ENCODE assay signal across 1 fruit fly cellular context in genomic region chr3L:27279041-27279671, dm6.
A peak's percentile ranks its signal among the peaks of the same experiment; 100 is the strongest.
TF ChIP-seq lines count a peak whose summit lies in the region.

Gene Dbp80, plus strand, starts transcription at chr3L:27279316.

TF ChIP-seq in whole organism, embryonic, 481 proteins besides CTCF, POLR2A, EP300 and RAD21 (continued from another document and continues in another):
- TF ChIP-seq Mrtf (GFP tag; IDR thresholded peaks at IDR 0.05; lab: Robert Waterston, UW) (no peak), hth (optimal IDR thresholded peaks at IDR 0.05; lab: Kevin White, UChicago) (no peak), CG6683 (GFP tag; optimal IDR thresholded peaks at IDR 0.05; lab: Kevin White, UChicago) (no peak), Stat92E (GFP tag; optimal IDR thresholded peaks at IDR 0.05; lab: Kevin White, UChicago) (no peak), CG34376 (GFP tag; optimal IDR thresholded peaks at IDR 0.05; lab: Kevin White, UChicago) (no peak), D (optimal IDR thresholded peaks at IDR 0.05; lab: Kevin White, UChicago) (no peak), D (GFP tag; optimal IDR thresholded peaks at IDR 0.05; lab: Kevin White, UChicago) (no peak), MBD-R2 (GFP tag; IDR thresholded peaks at IDR 0.05; lab: Robert Waterston, UW) (peak; percentile 64; the same call in 1 of the 2 replicates), CG12942 (GFP tag; optimal IDR thresholded peaks at IDR 0.05; lab: Kevin White, UChicago) (no peak), cwo (GFP tag; optimal IDR thresholded peaks at IDR 0.05; lab: Kevin White, UChicago) (no peak), Dad (GFP tag; optimal IDR thresholded peaks at IDR 0.05; lab: Kevin White, UChicago) (no peak), CG43689 (GFP tag; IDR thresholded peaks at IDR 0.05; lab: Robert Waterston, UW) (no peak), Ets65A (GFP tag; lab: Kevin White, UChicago) (peak; percentile 24), CG9932 (GFP tag; IDR thresholded peaks at IDR 0.05; lab: Robert Waterston, UW) (no peak), scrt (GFP tag; optimal IDR thresholded peaks at IDR 0.05; lab: Kevin White, UChicago) (no peak), croc (GFP tag; conservative IDR thresholded peaks at IDR 0.05; lab: Robert Waterston, UW) (no peak), CG31388 (GFP tag; optimal IDR thresholded peaks at IDR 0.05; lab: Kevin White, UChicago) (no peak), CG12299 (tag; optimal IDR thresholded peaks at IDR 0.05; lab: Kevin White, UChicago) (no peak), CG8765 (GFP tag; IDR thresholded peaks at IDR 0.05; lab: Robert Waterston, UW) (no peak), knrl (GFP tag; IDR thresholded peaks at IDR 0.05; lab: Robert Waterston, UW; ENCODE audit: partially characterized antibody) (no peak), seq (GFP tag; IDR thresholded peaks at IDR 0.05; lab: Robert Waterston, UW) (no peak), CG2678 (tag; optimal IDR thresholded peaks at IDR 0.05; lab: Kevin White, UChicago) (no peak), tll (GFP tag; optimal IDR thresholded peaks at IDR 0.05; lab: Kevin White, UChicago) (no peak), twi (tag; optimal IDR thresholded peaks at IDR 0.05; lab: Kevin White, UChicago) (no peak), CG4617 (GFP tag; optimal IDR thresholded peaks at IDR 0.05; lab: Kevin White, UChicago; ENCODE audit: borderline replicate concordance) (peak; percentile 65), CG31365 (tag; optimal IDR thresholded peaks at IDR 0.05; lab: Kevin White, UChicago) (no peak), E2f1 (GFP tag; IDR thresholded peaks at IDR 0.05; lab: Robert Waterston, UW) (no peak), CG17802 (tag; optimal IDR thresholded peaks at IDR 0.05; lab: Kevin White, UChicago) (peak; percentile 98), ara (GFP tag; IDR thresholded peaks at IDR 0.05; lab: Robert Waterston, UW) (no peak), al (GFP tag; IDR thresholded peaks at IDR 0.05; lab: Robert Waterston, UW) (no peak), CG8089 (GFP tag; optimal IDR thresholded peaks at IDR 0.05; lab: Kevin White, UChicago) (peak; percentile 65), chm (GFP tag; IDR thresholded peaks at IDR 0.05; lab: Robert Waterston, UW) (no peak), CG18011 (GFP tag; optimal IDR thresholded peaks at IDR 0.05; lab: Kevin White, UChicago) (no peak), Oaz (GFP tag; IDR thresholded peaks at IDR 0.05; lab: Robert Waterston, UW) (no peak), CG16815 (GFP tag; optimal IDR thresholded peaks at IDR 0.05; lab: Kevin White, UChicago) (peak; percentile 0), CG15011 (GFP tag; optimal IDR thresholded peaks at IDR 0.05; lab: Kevin White, UChicago) (no peak), BEAF-32 (GFP tag; optimal IDR thresholded peaks at IDR 0.05; lab: Kevin White, UChicago) (peak; percentile 22), TFAM (GFP tag; optimal IDR thresholded peaks at IDR 0.05; lab: Kevin White, UChicago) (no peak), CG2202 (tag; optimal IDR thresholded peaks at IDR 0.05; lab: Kevin White, UChicago) (no peak), stwl (tag; optimal IDR thresholded peaks at IDR 0.05; lab: Kevin White, UChicago) (no peak), sim (GFP tag; IDR thresholded peaks at IDR 0.05; lab: Robert Waterston, UW) (no peak), CG10267 (tag; optimal IDR thresholded peaks at IDR 0.05; lab: Kevin White, UChicago) (peak; percentile 2), dan (GFP tag; IDR thresholded peaks at IDR 0.05; lab: Robert Waterston, UW) (no peak), CG1647 (GFP tag; optimal IDR thresholded peaks at IDR 0.05; lab: Kevin White, UChicago) (no peak), hbn (GFP tag; IDR thresholded peaks at IDR 0.05; lab: Robert Waterston, UW; ENCODE audit: partially characterized antibody) (no peak), jumu (GFP tag; optimal IDR thresholded peaks at IDR 0.05; lab: Kevin White, UChicago) (no peak), tgo (GFP tag; IDR thresholded peaks at IDR 0.05; lab: Robert Waterston, UW) (no peak), CG9609 (GFP tag; optimal IDR thresholded peaks at IDR 0.05; lab: Kevin White, UChicago) (no peak), Xrp1 (GFP tag; IDR thresholded peaks at IDR 0.05; lab: Robert Waterston, UW) (no peak), CG12659 (GFP tag; optimal IDR thresholded peaks at IDR 0.05; lab: Kevin White, UChicago) (peak; percentile 44), CrebB (tag; optimal IDR thresholded peaks at IDR 0.05; lab: Kevin White, UChicago) (no peak), CG14965 (GFP tag; optimal IDR thresholded peaks at IDR 0.05; lab: Kevin White, UChicago; ENCODE audit: borderline replicate concordance) (no peak), CG33213 (GFP tag; optimal IDR thresholded peaks at IDR 0.05; lab: Kevin White, UChicago) (peak; percentile 85), CG1024 (GFP tag; IDR thresholded peaks at IDR 0.05; lab: Robert Waterston, UW) (peak; percentile 100), fd64A (GFP tag; optimal IDR thresholded peaks at IDR 0.05; lab: Kevin White, UChicago) (no peak), CG14667 (GFP tag; IDR thresholded peaks at IDR 0.05; lab: Robert Waterston, UW) (no peak), caup (GFP tag; optimal IDR thresholded peaks at IDR 0.05; lab: Kevin White, UChicago; ENCODE audit: severe bottlenecking) (no peak), CG33557 (GFP tag; optimal IDR thresholded peaks at IDR 0.05; lab: Kevin White, UChicago) (no peak), trh (GFP tag; optimal IDR thresholded peaks at IDR 0.05; lab: Kevin White, UChicago) (no peak), CG4360 (GFP tag; IDR thresholded peaks at IDR 0.05; lab: Robert Waterston, UW) (no peak), Dbx (GFP tag; IDR thresholded peaks at IDR 0.05; lab: Robert Waterston, UW) (no peak), CG11504 (tag; optimal IDR thresholded peaks at IDR 0.05; lab: Kevin White, UChicago) (no peak), CG10979 (tag; optimal IDR thresholded peaks at IDR 0.05; lab: Kevin White, UChicago) (no peak), onecut (GFP tag; IDR thresholded peaks at IDR 0.05; lab: Robert Waterston, UW) (no peak), eyg (GFP tag; optimal IDR thresholded peaks at IDR 0.05; lab: Kevin White, UChicago) (no peak), CG7745 (tag; optimal IDR thresholded peaks at IDR 0.05; lab: Kevin White, UChicago) (no peak), cg (GFP tag; optimal IDR thresholded peaks at IDR 0.05; lab: Kevin White, UChicago) (no peak), grau (tag; optimal IDR thresholded peaks at IDR 0.05; lab: Kevin White, UChicago) (no peak), Xbp1 (GFP tag; optimal IDR thresholded peaks at IDR 0.05; lab: Kevin White, UChicago) (no peak), Sin3A (optimal IDR thresholded peaks at IDR 0.05; lab: Kevin White, UChicago) (no peak), CG6813 (GFP tag; optimal IDR thresholded peaks at IDR 0.05; lab: Kevin White, UChicago) (no peak), CG7357 (GFP tag; IDR thresholded peaks at IDR 0.05; lab: Robert Waterston, UW) (peak; percentile 99), Hr3 (GFP tag; optimal IDR thresholded peaks at IDR 0.05; lab: Kevin White, UChicago) (peak; percentile 3), CG15696 (tag; optimal IDR thresholded peaks at IDR 0.05; lab: Kevin White, UChicago) (peak; percentile 6), kni (GFP tag; optimal IDR thresholded peaks at IDR 0.05; lab: Kevin White, UChicago) (no peak), yki (optimal IDR thresholded peaks at IDR 0.05; lab: Kevin White, UChicago) (no peak), CG5180 (GFP tag; optimal IDR thresholded peaks at IDR 0.05; lab: Kevin White, UChicago) (no peak), fd3F (GFP tag; optimal IDR thresholded peaks at IDR 0.05; lab: Kevin White, UChicago) (no peak), Myb (GFP tag; optimal IDR thresholded peaks at IDR 0.05; lab: Kevin White, UChicago) (no peak), CG8924 (tag; optimal IDR thresholded peaks at IDR 0.05; lab: Kevin White, UChicago) (no peak), H15 (GFP tag; IDR thresholded peaks at IDR 0.05; lab: Robert Waterston, UW) (no peak), sr (GFP tag; IDR thresholded peaks at IDR 0.05; lab: Robert Waterston, UW) (no peak), Dfd (GFP tag; optimal IDR thresholded peaks at IDR 0.05; lab: Kevin White, UChicago) (peak in 1 of 2 experiments; percentile 56), MESR4 (GFP tag; optimal IDR thresholded peaks at IDR 0.05; lab: Kevin White, UChicago) (peak; percentile 58), sob (GFP tag; IDR thresholded peaks at IDR 0.05; lab: Robert Waterston, UW) (no peak), pita (GFP tag; optimal IDR thresholded peaks at IDR 0.05; lab: Kevin White, UChicago) (no peak), CG2116 (GFP tag; optimal IDR thresholded peaks at IDR 0.05; lab: Kevin White, UChicago) (peak; percentile 32), trem (tag; optimal IDR thresholded peaks at IDR 0.05; lab: Kevin White, UChicago) (peak; percentile 38), CG13296 (GFP tag; optimal IDR thresholded peaks at IDR 0.05; lab: Kevin White, UChicago) (no peak), pzg (GFP tag; optimal IDR thresholded peaks at IDR 0.05; lab: Kevin White, UChicago) (peak; percentile 55), Lhr (GFP tag; optimal IDR thresholded peaks at IDR 0.05; lab: Kevin White, UChicago) (peak; percentile 90), odd (GFP tag; optimal IDR thresholded peaks at IDR 0.05; lab: Kevin White, UChicago) (no peak), gfzf (GFP tag; optimal IDR thresholded peaks at IDR 0.05; lab: Kevin White, UChicago) (peak; percentile 61), Gsc (GFP tag; IDR thresholded peaks at IDR 0.05; lab: Robert Waterston, UW) (no peak), CG11723 (GFP tag; optimal IDR thresholded peaks at IDR 0.05; lab: Kevin White, UChicago) (peak; percentile 95), CG17829 (tag; optimal IDR thresholded peaks at IDR 0.05; lab: Kevin White, UChicago) (no peak), CG30020 (tag; optimal IDR thresholded peaks at IDR 0.05; lab: Kevin White, UChicago) (peak; percentile 99), gem (tag; optimal IDR thresholded peaks at IDR 0.05; lab: Kevin White, UChicago) (peak; percentile 38), CG15269 (tag; optimal IDR thresholded peaks at IDR 0.05; lab: Kevin White, UChicago) (no peak), CG8290 (GFP tag; optimal IDR thresholded peaks at IDR 0.05; lab: Kevin White, UChicago) (peak; percentile 86), CG8290 (tag; optimal IDR thresholded peaks at IDR 0.05; lab: Kevin White, UChicago) (peak; percentile 62 to 80), GATAe (GFP tag; conservative IDR thresholded peaks at IDR 0.05; lab: Robert Waterston, UW) (no peak), CG7987 (GFP tag; optimal IDR thresholded peaks at IDR 0.05; lab: Kevin White, UChicago) (no peak), pnt (GFP tag; optimal IDR thresholded peaks at IDR 0.05; lab: Kevin White, UChicago) (no peak), phol (tag; optimal IDR thresholded peaks at IDR 0.05; lab: Kevin White, UChicago) (no peak), Trl (optimal IDR thresholded peaks at IDR 0.05; lab: Kevin White, UChicago) (no peak), Trl (GFP tag; optimal IDR thresholded peaks at IDR 0.05; lab: Kevin White, UChicago) (no peak), chinmo (GFP tag; IDR thresholded peaks at IDR 0.05; lab: Robert Waterston, UW; ENCODE audit: partially characterized antibody) (no peak), CG2889 (GFP tag; IDR thresholded peaks at IDR 0.05; lab: Robert Waterston, UW) (no peak), row (GFP tag; IDR thresholded peaks at IDR 0.05; lab: Robert Waterston, UW) (peak; percentile 87), exex (tag; optimal IDR thresholded peaks at IDR 0.05; lab: Kevin White, UChicago) (no peak), Eip74EF (GFP tag; optimal IDR thresholded peaks at IDR 0.05; lab: Kevin White, UChicago) (peak in 1 of 2 experiments; percentile 49), p53 (GFP tag; optimal IDR thresholded peaks at IDR 0.05; lab: Kevin White, UChicago) (no peak), dpn (GFP tag; optimal IDR thresholded peaks at IDR 0.05; lab: Kevin White, UChicago) (no peak), lola (GFP tag; optimal IDR thresholded peaks at IDR 0.05; lab: Kevin White, UChicago) (peak in 1 of 3 experiments; percentile 54), Hmr (GFP tag; optimal IDR thresholded peaks at IDR 0.05; lab: Kevin White, UChicago) (no peak), Opbp (GFP tag; IDR thresholded peaks at IDR 0.05; lab: Robert Waterston, UW; ENCODE audit: partially characterized antibody) (no peak), H2.0 (GFP tag; IDR thresholded peaks at IDR 0.05; lab: Robert Waterston, UW) (no peak), fd96Cb (tag; optimal IDR thresholded peaks at IDR 0.05; lab: Kevin White, UChicago) (no peak), Hsf (GFP tag; optimal IDR thresholded peaks at IDR 0.05; lab: Kevin White, UChicago) (peak; percentile 1), Abd-B (GFP tag; optimal IDR thresholded peaks at IDR 0.05; lab: Kevin White, UChicago) (peak; percentile 71), Scr (GFP tag; IDR thresholded peaks at IDR 0.05; lab: Robert Waterston, UW; ENCODE audit: partially characterized antibody) (no peak), CG4730 (GFP tag; IDR thresholded peaks at IDR 0.05; lab: Robert Waterston, UW) (no peak), HLH54F (GFP tag; optimal IDR thresholded peaks at IDR 0.05; lab: Kevin White, UChicago) (no peak), CG34422 (GFP tag; IDR thresholded peaks at IDR 0.05; lab: Robert Waterston, UW) (no peak), gce (GFP tag; IDR thresholded peaks at IDR 0.05; lab: Robert Waterston, UW) (no peak), CG31441 (GFP tag; IDR thresholded peaks at IDR 0.05; lab: Robert Waterston, UW) (peak; percentile 26; the same call in 1 of the 2 replicates), Rfx (GFP tag; IDR thresholded peaks at IDR 0.05; lab: Robert Waterston, UW) (no peak), Deaf1 (tag; optimal IDR thresholded peaks at IDR 0.05; lab: Kevin White, UChicago) (no peak), dati (GFP tag; IDR thresholded peaks at IDR 0.05; lab: Robert Waterston, UW) (no peak), CG42726 (GFP tag; IDR thresholded peaks at IDR 0.05; lab: Robert Waterston, UW; ENCODE audit: partially characterized antibody) (no peak), CkIIα-i1 (GFP tag; IDR thresholded peaks at IDR 0.05; lab: Robert Waterston, UW) (no peak), CG9797 (GFP tag; optimal IDR thresholded peaks at IDR 0.05; lab: Kevin White, UChicago) (peak; percentile 10), CG1792 (GFP tag; optimal IDR thresholded peaks at IDR 0.05; lab: Kevin White, UChicago) (no peak), CG3847 (GFP tag; IDR thresholded peaks at IDR 0.05; lab: Robert Waterston, UW) (no peak), ssp (GFP tag; IDR thresholded peaks at IDR 0.05; lab: Robert Waterston, UW) (peak; percentile 100), tap (tag; optimal IDR thresholded peaks at IDR 0.05; lab: Kevin White, UChicago) (no peak), CG11247 (GFP tag; IDR thresholded peaks at IDR 0.05; lab: Robert Waterston, UW) (no peak), CG10274 (GFP tag; optimal IDR thresholded peaks at IDR 0.05; lab: Kevin White, UChicago) (no peak), CHES-1-like (GFP tag; optimal IDR thresholded peaks at IDR 0.05; lab: Kevin White, UChicago) (no peak)
